Worm (Caenorhabditis elegans): Measurements from ENCODE around the gene C54D10.13.

DNA sequence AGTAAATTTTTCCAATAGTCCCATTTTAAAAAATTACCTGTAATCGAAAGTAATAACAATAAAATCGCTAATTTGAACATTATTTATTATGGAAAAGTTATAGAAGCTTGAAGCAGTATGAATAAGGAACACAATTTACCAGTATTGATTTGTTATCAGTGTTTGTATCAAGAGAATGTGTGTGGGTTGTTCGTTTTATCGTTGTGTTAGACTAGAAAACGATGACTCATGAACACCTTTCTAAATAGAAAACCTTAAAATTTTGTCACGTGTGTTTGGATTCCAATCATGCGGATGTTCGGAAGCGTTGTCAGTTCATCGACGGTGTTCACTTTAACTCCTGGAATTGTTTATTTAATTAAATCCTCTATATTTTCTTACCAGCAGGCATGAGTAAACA is at the start of gene C54D10.13:
- TF ChIP-seq hmbx-1 (tag; optimal IDR thresholded peaks at IDR 0.05) (no peak), ama-1 (optimal IDR thresholded peaks at IDR 0.05) (no peak), flt-1 (GFP tag; IDR thresholded peaks at IDR 0.05) (no peak), ceh-13 (GFP tag; optimal IDR thresholded peaks at IDR 0.05) (no peak), B0310.2 (tag; optimal IDR thresholded peaks at IDR 0.05) (no peak), hmg-4 (GFP tag; optimal IDR thresholded peaks at IDR 0.05) (no peak), aly-1 (tag; optimal IDR thresholded peaks at IDR 0.05) (no peak), ets-7 (tag; optimal IDR thresholded peaks at IDR 0.05) (no peak), tbx-37 (GFP tag; conservative IDR thresholded peaks at IDR 0.05) (no peak)

Data from whole organism, early embryonic.